Worm (Caenorhabditis elegans): Measurements from ENCODE around the gene Y51A2B.6.

Gene Y51A2B.6

ce11 chrV:18397814-18398213, 3.7 kb upstream of the Y51A2B.6 start, which contains the start of gene Y51A2B.16:
Y51A2B.16 (minus strand) TSS chrV:18397914.
- TF ChIP-seq F13C5.2 (tag; optimal IDR thresholded peaks at IDR 0.05) (no peak), B0310.2 (tag; optimal IDR thresholded peaks at IDR 0.05) (no peak), ets-7 (tag; optimal IDR thresholded peaks at IDR 0.05) (no peak), sea-1 (GFP tag; conservative IDR thresholded peaks at IDR 0.05) (no peak), hmbx-1 (tag; optimal IDR thresholded peaks at IDR 0.05) (no peak), tbx-11 (GFP tag; IDR thresholded peaks at IDR 0.05) (no peak), flt-1 (GFP tag; IDR thresholded peaks at IDR 0.05) (no peak), hmg-4 (GFP tag; optimal IDR thresholded peaks at IDR 0.05) (no peak), scrt-1 (GFP tag; IDR thresholded peaks at IDR 0.05) (no peak)

- TF ChIP-seq ets-7 (tag; optimal IDR thresholded peaks at IDR 0.05) = no peak
- TF ChIP-seq ceh-13 (GFP tag; optimal IDR thresholded peaks at IDR 0.05) = no peak
- no peak for TF ChIP-seq sea-1 (GFP tag; conservative IDR thresholded peaks at IDR 0.05)
- TF ChIP-seq tra-4 (tag; optimal IDR thresholded peaks at IDR 0.05) = no peak
- TF ChIP-seq pes-1 (GFP tag; IDR thresholded peaks at IDR 0.05) = no peak
- TF ChIP-seq hmbx-1 (tag; optimal IDR thresholded peaks at IDR 0.05) = no peak
- no peak for TF ChIP-seq flt-1 (GFP tag; IDR thresholded peaks at IDR 0.05)
- TF ChIP-seq B0310.2 (tag; optimal IDR thresholded peaks at IDR 0.05) = no peak
- TF ChIP-seq aly-1 (tag; optimal IDR thresholded peaks at IDR 0.05) = no peak
- TF ChIP-seq F13C5.2 (tag; optimal IDR thresholded peaks at IDR 0.05) = no peak
- TF ChIP-seq hmg-4 (GFP tag; optimal IDR thresholded peaks at IDR 0.05) = no peak
- TF ChIP-seq tbx-11 (GFP tag; IDR thresholded peaks at IDR 0.05) = no peak
- TF ChIP-seq hnd-1 (tag; optimal IDR thresholded peaks at IDR 0.05) = no peak
- TF ChIP-seq scrt-1 (GFP tag; IDR thresholded peaks at IDR 0.05) = no peak
- TF ChIP-seq ama-1 (optimal IDR thresholded peaks at IDR 0.05) = no peak
These were observed 1.5 kb upstream of the Y51A2B.6 start, which contains the start of gene Y51A2B.9 for ce11 chrV:18395649-18396048. Y51A2B.9 (minus strand) TSS chrV:18395749.

ce11 chrV:18389046-18389445, 5.1 kb downstream of the Y51A2B.6 start, which contains the start of the genes Y51A2B.4 and Y51A2B.5:
Y51A2B.4 (minus strand) TSS chrV:18389146.
Y51A2B.5 (plus strand) TSS chrV:18389277.
- TF ChIP-seq ama-1 (optimal IDR thresholded peaks at IDR 0.05) (no peak), pes-1 (GFP tag; IDR thresholded peaks at IDR 0.05) (no peak), F13C5.2 (tag; optimal IDR thresholded peaks at IDR 0.05) (no peak), hmbx-1 (tag; optimal IDR thresholded peaks at IDR 0.05) (no peak), flt-1 (GFP tag; IDR thresholded peaks at IDR 0.05) (no peak), tbx-37 (GFP tag; conservative IDR thresholded peaks at IDR 0.05) (no peak), hnd-1 (tag; optimal IDR thresholded peaks at IDR 0.05) (no peak)

- TF ChIP-seq ceh-13 (GFP tag; optimal IDR thresholded peaks at IDR 0.05) (no peak), hmbx-1 (tag; optimal IDR thresholded peaks at IDR 0.05) (no peak), tra-4 (tag; optimal IDR thresholded peaks at IDR 0.05) (no peak)
These were observed 11.5 kb downstream of the Y51A2B.6 start, which contains the start of gene nhr-288 for ce11 chrV:18382590-18382989. nhr-288 (minus strand) TSS chrV:18382690.

- TF ChIP-seq ama-1 (optimal IDR thresholded peaks at IDR 0.05) = no peak
- no peak for TF ChIP-seq hnd-1 (tag; optimal IDR thresholded peaks at IDR 0.05)
- no peak for TF ChIP-seq ceh-36 (tag; optimal IDR thresholded peaks at IDR 0.05)
- TF ChIP-seq ceh-13 (GFP tag; optimal IDR thresholded peaks at IDR 0.05) = no peak
- no peak for TF ChIP-seq F13C5.2 (tag; optimal IDR thresholded peaks at IDR 0.05)
- no peak for TF ChIP-seq aly-1 (tag; optimal IDR thresholded peaks at IDR 0.05)
- no peak for TF ChIP-seq pes-1 (GFP tag; IDR thresholded peaks at IDR 0.05)
- TF ChIP-seq hmbx-1 (tag; optimal IDR thresholded peaks at IDR 0.05) = no peak
- TF ChIP-seq tbx-11 (GFP tag; IDR thresholded peaks at IDR 0.05) = no peak
- TF ChIP-seq tra-4 (tag; optimal IDR thresholded peaks at IDR 0.05) = no peak
- no peak for TF ChIP-seq sea-1 (GFP tag; conservative IDR thresholded peaks at IDR 0.05)
- TF ChIP-seq scrt-1 (GFP tag; IDR thresholded peaks at IDR 0.05) = no peak
- no peak for TF ChIP-seq ets-7 (tag; optimal IDR thresholded peaks at IDR 0.05)
- no peak for TF ChIP-seq B0310.2 (tag; optimal IDR thresholded peaks at IDR 0.05)
- TF ChIP-seq tbx-37 (GFP tag; conservative IDR thresholded peaks at IDR 0.05) = no peak
- TF ChIP-seq hmg-4 (GFP tag; optimal IDR thresholded peaks at IDR 0.05) = no peak
These were observed 15.3 kb downstream of the Y51A2B.6 start, which contains the start of gene Y51A2B.8 for ce11 chrV:18378819-18379218. Y51A2B.8 (plus strand) TSS chrV:18379119.

- TF ChIP-seq flt-1 (GFP tag; IDR thresholded peaks at IDR 0.05) = no peak
- TF ChIP-seq tbx-37 (GFP tag; conservative IDR thresholded peaks at IDR 0.05) = no peak
- no peak for TF ChIP-seq ets-7 (tag; optimal IDR thresholded peaks at IDR 0.05)
- no peak for TF ChIP-seq aly-1 (tag; optimal IDR thresholded peaks at IDR 0.05)
- TF ChIP-seq F13C5.2 (tag; optimal IDR thresholded peaks at IDR 0.05) = no peak
- TF ChIP-seq ceh-13 (GFP tag; optimal IDR thresholded peaks at IDR 0.05) = no peak
- TF ChIP-seq sea-1 (GFP tag; conservative IDR thresholded peaks at IDR 0.05) = no peak
- TF ChIP-seq ama-1 (optimal IDR thresholded peaks at IDR 0.05) = no peak
These were observed 18.6 kb downstream of the Y51A2B.6 start for ce11 chrV:18375551-18375950.

ce11 chrV:18374194-18374593, 19.9 kb downstream of the Y51A2B.6 start, which contains the start of gene Y51A2B.2:
Y51A2B.2 (plus strand) TSS chrV:18374494.
- TF ChIP-seq hmg-4 (GFP tag; optimal IDR thresholded peaks at IDR 0.05) = no peak
- no peak for TF ChIP-seq B0310.2 (tag; optimal IDR thresholded peaks at IDR 0.05)
- no peak for TF ChIP-seq flt-1 (GFP tag; IDR thresholded peaks at IDR 0.05)
- no peak for TF ChIP-seq F13C5.2 (tag; optimal IDR thresholded peaks at IDR 0.05)
- TF ChIP-seq ceh-13 (GFP tag; optimal IDR thresholded peaks at IDR 0.05) = no peak
- no peak for TF ChIP-seq hmbx-1 (tag; optimal IDR thresholded peaks at IDR 0.05)
- TF ChIP-seq ama-1 (optimal IDR thresholded peaks at IDR 0.05) = no peak
- no peak for TF ChIP-seq hnd-1 (tag; optimal IDR thresholded peaks at IDR 0.05)
- no peak for TF ChIP-seq sea-1 (GFP tag; conservative IDR thresholded peaks at IDR 0.05)
- TF ChIP-seq aly-1 (tag; optimal IDR thresholded peaks at IDR 0.05) = no peak
- TF ChIP-seq scrt-1 (GFP tag; IDR thresholded peaks at IDR 0.05) = no peak
- TF ChIP-seq tra-4 (tag; optimal IDR thresholded peaks at IDR 0.05) = no peak
- no peak for TF ChIP-seq ceh-36 (tag; optimal IDR thresholded peaks at IDR 0.05)
- no peak for TF ChIP-seq tbx-11 (GFP tag; IDR thresholded peaks at IDR 0.05)
- no peak for TF ChIP-seq ets-7 (tag; optimal IDR thresholded peaks at IDR 0.05)
- no peak for TF ChIP-seq pes-1 (GFP tag; IDR thresholded peaks at IDR 0.05)

ce11 chrV:18371579-18371978, 22.5 kb downstream of the Y51A2B.6 start, which contains the start of gene C08E8.4:
C08E8.4 (plus strand) TSS chrV:18371846.
- TF ChIP-seq ceh-13 (GFP tag; optimal IDR thresholded peaks at IDR 0.05) (no peak), aly-1 (tag; optimal IDR thresholded peaks at IDR 0.05) (no peak), scrt-1 (GFP tag; IDR thresholded peaks at IDR 0.05) (no peak), tbx-37 (GFP tag; conservative IDR thresholded peaks at IDR 0.05) (no peak), flt-1 (GFP tag; IDR thresholded peaks at IDR 0.05) (no peak), ets-7 (tag; optimal IDR thresholded peaks at IDR 0.05) (no peak), tra-4 (tag; optimal IDR thresholded peaks at IDR 0.05) (no peak), pes-1 (GFP tag; IDR thresholded peaks at IDR 0.05) (no peak), hmbx-1 (tag; optimal IDR thresholded peaks at IDR 0.05) (no peak), ama-1 (optimal IDR thresholded peaks at IDR 0.05) (no peak), sea-1 (GFP tag; conservative IDR thresholded peaks at IDR 0.05) (no peak), tbx-11 (GFP tag; IDR thresholded peaks at IDR 0.05) (no peak), ceh-36 (tag; optimal IDR thresholded peaks at IDR 0.05) (no peak), hnd-1 (tag; optimal IDR thresholded peaks at IDR 0.05) (no peak), hmg-4 (GFP tag; optimal IDR thresholded peaks at IDR 0.05) (no peak), F13C5.2 (tag; optimal IDR thresholded peaks at IDR 0.05) (no peak), B0310.2 (tag; optimal IDR thresholded peaks at IDR 0.05) (no peak)
